Worm (Caenorhabditis elegans) whole organism, L4 larva: Measurements from ENCODE around the gene F49A5.10.

Experiments used
- F49E8.2 ChIP-seq: sonication (generic microtip); optimal IDR thresholded peaks from 2 replicates; lab custom pipeline; 2016; ENCODE audit warnings: missing compliant biosample characterization, mild to moderate bottlenecking, missing genetic modification characterization, borderline replicate concordance
- ceh-32 ChIP-seq: sonication (generic microtip); optimal IDR thresholded peaks from 2 replicates; lab custom pipeline; 2016; ENCODE audit warnings: mild to moderate bottlenecking, missing genetic modification characterization, missing compliant biosample characterization; ENCODE audit not compliant: poor library complexity
- dmd-9 ChIP-seq: fragments of 200-800 bp; sonication (Bioruptor generic); IDR thresholded peaks from 2 replicates; pipeline ENCODE4 v1.3.6; 2022; ENCODE audit warnings: missing genetic modification reagents, missing genetic modification characterization, missing compliant biosample characterization
- egl-43 ChIP-seq: fragments of 200-800 bp; sonication (Bioruptor generic); IDR thresholded peaks from 2 replicates; pipeline ENCODE4 v1.3.6; 2022; ENCODE audit warnings: missing genetic modification reagents, missing genetic modification characterization, missing compliant biosample characterization
- lin-38 ChIP-seq: fragments of 200-800 bp; sonication (Bioruptor generic); IDR thresholded peaks from 2 replicates; pipeline ENCODE4 v1.3.6; 2022; ENCODE audit warnings: missing genetic modification reagents, missing genetic modification characterization, missing compliant biosample characterization
- madf-9 ChIP-seq: fragments of 200-800 bp; sonication (Bioruptor generic); conservative IDR thresholded peaks from 2 replicates; pipeline ENCODE4 v1.3.6; 2022; ENCODE audit warnings: missing genetic modification reagents, missing genetic modification characterization, missing compliant biosample characterization
- nhr-28 ChIP-seq: fragments of 150-350 bp; optimal IDR thresholded peaks from 2 replicates; lab custom pipeline; 2014; ENCODE audit warnings: missing biosample characterization, missing genetic modification characterization
- zip-11 ChIP-seq: fragments of 200-800 bp; sonication (Bioruptor generic); IDR thresholded peaks from 2 replicates; pipeline ENCODE4 v1.3.6; 2022; ENCODE audit warnings: missing genetic modification characterization, missing compliant biosample characterization

Gene F49A5.10

ce11 chrV:16919675-16920074, 44.6 kb downstream of the F49A5.10 start:
- TF ChIP-seq F49E8.2 (tag; lab: Kevin White, UChicago) (peak; percentile 68), egl-43 (GFP tag; lab: Robert Waterston, UW) (no peak), lin-38 (peak; percentile 63)

- no peak for TF ChIP-seq dmd-9
- no peak for TF ChIP-seq nhr-28 (tag; lab: Kevin White, UChicago)
- no peak for TF ChIP-seq ceh-32 (tag; lab: Kevin White, UChicago)
- no peak for TF ChIP-seq madf-9 (GFP tag; lab: Robert Waterston, UW)
- TF ChIP-seq zip-11 (GFP tag; lab: Robert Waterston, UW) = no peak
Measured at ce11 chrV:16921952-16922351, 46.9 kb downstream of the F49A5.10 start, which contains the start of gene Y102A5C.4. TSS of gene Y102A5C.4 (plus strand) at chrV:16922252.
